Worm (Caenorhabditis elegans): ENCODE measurements around the gene acr-24.

acr-24 gene

ce11 chrIV:15526477-15526876, 29.1 kb downstream of the acr-24 start (continued):
- no peak for TF ChIP-seq cey-2 (tag; optimal IDR thresholded peaks at IDR 0.05; ENCODE audit: borderline replicate concordance, insufficient read depth)
- no peak for TF ChIP-seq mxl-3 (GFP tag; optimal IDR thresholded peaks at IDR 0.05)
- TF ChIP-seq saeg-2 (GFP tag; IDR thresholded peaks at IDR 0.05), result no peak
- peak in 1 of 2 experiments; percentile 78 for TF ChIP-seq hif-1 (tag; optimal IDR thresholded peaks at IDR 0.05)
- no peak for TF ChIP-seq daf-12 (tag; optimal IDR thresholded peaks at IDR 0.05)
- peak; percentile 64 for TF ChIP-seq nhr-102 (tag; optimal IDR thresholded peaks at IDR 0.05)
- no peak for TF ChIP-seq ztf-7 (tag; optimal IDR thresholded peaks at IDR 0.05)
- TF ChIP-seq mdt-29 (GFP tag; IDR thresholded peaks at IDR 0.05), result peak; percentile 79
- no peak for TF ChIP-seq R02D3.7 (tag; optimal IDR thresholded peaks at IDR 0.05)
- no peak for TF ChIP-seq nhr-76 (tag; optimal IDR thresholded peaks at IDR 0.05)
- no peak for TF ChIP-seq Y105C5A.15 (GFP tag; IDR thresholded peaks at IDR 0.05)
- no peak for TF ChIP-seq fos-1 (tag; optimal IDR thresholded peaks at IDR 0.05)
- no peak for TF ChIP-seq fkh-10 (GFP tag; optimal IDR thresholded peaks at IDR 0.05)
- TF ChIP-seq pha-4 (GFP tag; IDR thresholded peaks at IDR 0.05), result peak; percentile 41; the same call in 1 of the 2 replicates
- no peak for TF ChIP-seq pha-4 (tag; optimal IDR thresholded peaks at IDR 0.05)
- TF ChIP-seq spr-1 (tag; optimal IDR thresholded peaks at IDR 0.05), result no peak
- no peak for TF ChIP-seq php-3 (GFP tag; IDR thresholded peaks at IDR 0.05)
- peak; percentile 83 for TF ChIP-seq lin-38 (GFP tag; IDR thresholded peaks at IDR 0.05)
- no peak for TF ChIP-seq nhr-111 (GFP tag; optimal IDR thresholded peaks at IDR 0.05)
- no peak for TF ChIP-seq T20F7.1 (GFP tag; optimal IDR thresholded peaks at IDR 0.05)
- TF ChIP-seq attf-4 (tag; optimal IDR thresholded peaks at IDR 0.05), result no peak
- TF ChIP-seq F49E8.2 (tag; optimal IDR thresholded peaks at IDR 0.05; ENCODE audit: borderline replicate concordance), result peak; percentile 95
- peak in 1 of 2 experiments; percentile 87 for TF ChIP-seq lsy-2 (tag; optimal IDR thresholded peaks at IDR 0.05)
- no peak for TF ChIP-seq daf-19 (GFP tag; conservative IDR thresholded peaks at IDR 0.05)
- TF ChIP-seq lir-3 (tag; optimal IDR thresholded peaks at IDR 0.05), result no peak
- TF ChIP-seq nhr-42 (GFP tag; IDR thresholded peaks at IDR 0.05), result no peak
- peak; percentile 69 for TF ChIP-seq duxl-1 (tag; optimal IDR thresholded peaks at IDR 0.05; ENCODE audit: poor library complexity)
- TF ChIP-seq pqm-1 (tag; optimal IDR thresholded peaks at IDR 0.05), result no peak
- TF ChIP-seq ceh-82 (tag; optimal IDR thresholded peaks at IDR 0.05), result no peak
- TF ChIP-seq unc-62 (GFP tag; optimal IDR thresholded peaks at IDR 0.05 in 1 of 2), result no peak
- TF ChIP-seq unc-62 (tag; optimal IDR thresholded peaks at IDR 0.05), result no peak
- no peak for TF ChIP-seq F26F4.8 (GFP tag; conservative IDR thresholded peaks at IDR 0.05)
- peak; percentile 88 for TF ChIP-seq dmd-9 (GFP tag; IDR thresholded peaks at IDR 0.05)
- peak; percentile 33 for TF ChIP-seq rbr-2 (tag; optimal IDR thresholded peaks at IDR 0.05)
- TF ChIP-seq dmd-6 (GFP tag; IDR thresholded peaks at IDR 0.05), result peak; percentile 74
- TF ChIP-seq zip-2 (tag; optimal IDR thresholded peaks at IDR 0.05), result no peak
- peak; percentile 76 for TF ChIP-seq madf-9 (GFP tag; conservative IDR thresholded peaks at IDR 0.05)
- TF ChIP-seq nhr-77 (tag; optimal IDR thresholded peaks at IDR 0.05), result no peak
- no peak for TF ChIP-seq nhr-11 (tag; optimal IDR thresholded peaks at IDR 0.05)
- no peak for TF ChIP-seq snpc-4 (tag; optimal IDR thresholded peaks at IDR 0.05)
- TF ChIP-seq daf-8 (GFP tag; IDR thresholded peaks at IDR 0.05), result no peak
- no peak for TF ChIP-seq arid-1 (GFP tag; conservative IDR thresholded peaks at IDR 0.05)
- TF ChIP-seq sdz-12 (GFP tag; optimal IDR thresholded peaks at IDR 0.05), result no peak
- 0 out of 2 replicates have a peak, but pooled peaks have one; percentile 39 for TF ChIP-seq hmg-1.1 (GFP tag; IDR thresholded peaks at IDR 0.05)
- TF ChIP-seq unc-130 (GFP tag; optimal IDR thresholded peaks at IDR 0.05), result peak; percentile 80
- TF ChIP-seq nhr-41 (GFP tag; IDR thresholded peaks at IDR 0.05), result no peak
- peak; percentile 51 for TF ChIP-seq mep-1 (tag; optimal IDR thresholded peaks at IDR 0.05)
- TF ChIP-seq ceh-32 (tag; optimal IDR thresholded peaks at IDR 0.05; ENCODE audit: poor library complexity), result no peak
- no peak for TF ChIP-seq unc-39 (tag; optimal IDR thresholded peaks at IDR 0.05)
- TF ChIP-seq Y48G9A.11 (GFP tag; IDR thresholded peaks at IDR 0.05), result peak; percentile 81
- no peak for TF ChIP-seq lin-1 (GFP tag; IDR thresholded peaks at IDR 0.05)
- TF ChIP-seq aly-2 (tag; optimal IDR thresholded peaks at IDR 0.05), result no peak
- TF ChIP-seq set-16 (GFP tag; IDR thresholded peaks at IDR 0.05), result no peak

Data from whole organism, L4 larva.